Worm (Caenorhabditis elegans) whole organism, L2 larva: ENCODE measurements around the gene R07B1.13.

ENCODE experiments used
- C34F6.9 ChIP-seq: fragments of 150-350 bp; optimal IDR thresholded peaks from 2 replicates; lab custom pipeline; 2014; ENCODE audit warnings: missing biosample characterization, missing genetic modification characterization
- F13H6.1 ChIP-seq: sonication (generic microtip); optimal IDR thresholded peaks from 2 replicates; lab custom pipeline; 2016; ENCODE audit warnings: missing genetic modification characterization, missing compliant biosample characterization
- R02D3.7 ChIP-seq: fragments of 150-350 bp; optimal IDR thresholded peaks from 2 replicates; lab custom pipeline; 2014; ENCODE audit warnings: missing biosample characterization, missing genetic modification characterization
- alr-1 ChIP-seq: fragments of 150-350 bp; optimal IDR thresholded peaks from 2 replicates; lab custom pipeline; 2014; ENCODE audit warnings: missing biosample characterization, missing genetic modification characterization
- aly-2 ChIP-seq: fragments of 150-350 bp; optimal IDR thresholded peaks from 2 replicates; lab custom pipeline; 2014; ENCODE audit warnings: missing biosample characterization, missing genetic modification characterization
- ama-1 ChIP-seq: fragments of 150-350 bp; optimal IDR thresholded peaks from 2 replicates; lab custom pipeline; 2018; ENCODE audit warnings: inconsistent platforms
- ceh-82 ChIP-seq: fragments of 150-350 bp; optimal IDR thresholded peaks from 2 replicates; lab custom pipeline; 2014; ENCODE audit warnings: missing biosample characterization, missing genetic modification characterization
- crh-2 ChIP-seq: sonication (generic microtip); optimal IDR thresholded peaks from 2 replicates; lab custom pipeline; 2017; ENCODE audit warnings: missing biosample characterization, missing genetic modification characterization
- egl-27 ChIP-seq: sonication (generic microtip); optimal IDR thresholded peaks from 3 replicates; lab custom pipeline; 2017; ENCODE audit warnings: missing biosample characterization, missing genetic modification reagents, missing genetic modification characterization
- elt-1 ChIP-seq: fragments of 150-350 bp; optimal IDR thresholded peaks from 2 replicates; lab custom pipeline; 2014; ENCODE audit warnings: missing biosample characterization, missing genetic modification characterization
- elt-3 ChIP-seq: sonication (generic microtip); optimal IDR thresholded peaks from 2 replicates; lab custom pipeline; 2017; ENCODE audit warnings: missing biosample characterization, missing genetic modification characterization
- fos-1 ChIP-seq: fragments of 150-350 bp; optimal IDR thresholded peaks from 2 replicates; lab custom pipeline; 2014; ENCODE audit warnings: missing biosample characterization, missing genetic modification characterization
- lin-11 ChIP-seq: fragments of 150-350 bp; sonication (generic microtip); optimal IDR thresholded peaks from 2 replicates; lab custom pipeline; 2014; ENCODE audit warnings: missing biosample characterization, missing genetic modification characterization, inconsistent platforms, mixed read lengths
- lin-13 ChIP-seq: fragments of 150-350 bp; optimal IDR thresholded peaks from 2 replicates; lab custom pipeline; 2014; ENCODE audit warnings: missing biosample characterization, missing genetic modification reagents, missing genetic modification characterization
- lin-39 ChIP-seq: fragments of 150-350 bp; optimal IDR thresholded peaks from 2 replicates; lab custom pipeline; 2014; ENCODE audit warnings: missing biosample characterization, missing genetic modification reagents, missing genetic modification characterization
- mbf-1 ChIP-seq: sonication (generic microtip); optimal IDR thresholded peaks from 2 replicates; lab custom pipeline; 2017; ENCODE audit warnings: missing biosample characterization, missing genetic modification characterization
- mdl-1 ChIP-seq, 2 experiments: fragments of 150-350 bp in 1 of 2; sonication (generic microtip) in 1 of 2; optimal IDR thresholded peaks; 2 replicates each; lab custom pipeline; 2017; ENCODE audit warnings: missing biosample characterization in 2 of 2, missing genetic modification characterization in 2 of 2
- nhr-10 ChIP-seq: sonication (generic microtip); optimal IDR thresholded peaks from 2 replicates; lab custom pipeline; 2017; ENCODE audit warnings: missing biosample characterization, missing genetic modification characterization
- nhr-11 ChIP-seq: fragments of 150-350 bp; optimal IDR thresholded peaks from 2 replicates; lab custom pipeline; 2014; ENCODE audit warnings: missing biosample characterization, missing genetic modification characterization
- nhr-12 ChIP-seq: fragments of 150-350 bp; optimal IDR thresholded peaks from 2 replicates; lab custom pipeline; 2014; ENCODE audit warnings: missing biosample characterization, missing genetic modification characterization
- nhr-129 ChIP-seq: fragments of 150-350 bp; optimal IDR thresholded peaks from 2 replicates; lab custom pipeline; 2014; ENCODE audit warnings: missing biosample characterization, missing genetic modification characterization
- nhr-23 ChIP-seq: fragments of 150-350 bp; optimal IDR thresholded peaks from 2 replicates; lab custom pipeline; 2014; ENCODE audit warnings: missing biosample characterization, missing genetic modification reagents, missing genetic modification characterization
- nhr-237 ChIP-seq: fragments of 150-350 bp; optimal IDR thresholded peaks from 2 replicates; lab custom pipeline; 2014; ENCODE audit warnings: missing biosample characterization, missing genetic modification characterization
- nhr-6 ChIP-seq: fragments of 150-350 bp; optimal IDR thresholded peaks from 2 replicates; lab custom pipeline; 2014; ENCODE audit warnings: missing biosample characterization, missing genetic modification characterization
- nhr-77 ChIP-seq: fragments of 150-350 bp; optimal IDR thresholded peaks from 2 replicates; lab custom pipeline; 2014; ENCODE audit warnings: missing biosample characterization, missing genetic modification characterization
- peb-1 ChIP-seq: fragments of 150-350 bp; optimal IDR thresholded peaks from 2 replicates; lab custom pipeline; 2014; ENCODE audit warnings: missing biosample characterization, missing genetic modification characterization
- skn-1 ChIP-seq: sonication (generic microtip); optimal IDR thresholded peaks from 2 replicates; lab custom pipeline; 2017; ENCODE audit warnings: missing biosample characterization, missing genetic modification characterization
- sma-9 ChIP-seq, 2 experiments: fragments of 150-350 bp in 1 of 2; sonication (generic microtip) in 1 of 2; optimal IDR thresholded peaks; 2 replicates each; lab custom pipeline; 2014 to 2016; ENCODE audit warnings: missing genetic modification characterization in 2 of 2, mild to moderate bottlenecking in 1 of 2, missing biosample characterization in 1 of 2, missing compliant biosample characterization in 1 of 2, missing genetic modification reagents in 1 of 2, moderate library complexity in 1 of 2
- unc-39 ChIP-seq: fragments of 150-350 bp; optimal IDR thresholded peaks from 2 replicates; lab custom pipeline; 2014; ENCODE audit warnings: missing biosample characterization, missing genetic modification characterization
- unc-55 ChIP-seq: fragments of 150-350 bp; sonication (generic microtip); optimal IDR thresholded peaks from 3 replicates; lab custom pipeline; 2014; ENCODE audit warnings: missing biosample characterization, missing genetic modification reagents, missing genetic modification characterization
- zag-1 ChIP-seq: fragments of 150-350 bp; optimal IDR thresholded peaks from 2 replicates; lab custom pipeline; 2014; ENCODE audit warnings: missing biosample characterization, missing genetic modification characterization
- ztf-1 ChIP-seq: fragments of 200-800 bp; sonication (Bioruptor generic); conservative IDR thresholded peaks from 2 replicates; pipeline ENCODE4 v1.3.6; 2022; ENCODE audit warnings: missing genetic modification characterization, missing compliant biosample characterization
- ztf-4 ChIP-seq: fragments of 150-350 bp; optimal IDR thresholded peaks from 2 replicates; lab custom pipeline; 2014; ENCODE audit warnings: missing biosample characterization, missing genetic modification characterization

R07B1.13 gene

ce11 chrX:9899426-9900131, 30.0 kb downstream of the R07B1.13 start, which contains the start of gene phf-34 (continued):
- TF ChIP-seq nhr-12 (tag; lab: Kevin White, UChicago), result no peak
- TF ChIP-seq ceh-82 (tag; lab: Kevin White, UChicago), result no peak
- TF ChIP-seq fos-1 (tag; lab: Kevin White, UChicago), result peak; percentile 33
- TF ChIP-seq elt-3 (tag; lab: Kevin White, UChicago), result no peak
- peak; percentile 37 for TF ChIP-seq lin-13 (GFP tag; lab: Kevin White, UChicago)
- no peak for TF ChIP-seq elt-1 (tag; lab: Kevin White, UChicago)
- peak; percentile 35 for TF ChIP-seq sma-9 (GFP tag; optimal IDR thresholded peaks at IDR 0.05; lab: Kevin White, UChicago)
- no peak for TF ChIP-seq sma-9 (tag; optimal IDR thresholded peaks at IDR 0.05; lab: Kevin White, UChicago)

DNA sequence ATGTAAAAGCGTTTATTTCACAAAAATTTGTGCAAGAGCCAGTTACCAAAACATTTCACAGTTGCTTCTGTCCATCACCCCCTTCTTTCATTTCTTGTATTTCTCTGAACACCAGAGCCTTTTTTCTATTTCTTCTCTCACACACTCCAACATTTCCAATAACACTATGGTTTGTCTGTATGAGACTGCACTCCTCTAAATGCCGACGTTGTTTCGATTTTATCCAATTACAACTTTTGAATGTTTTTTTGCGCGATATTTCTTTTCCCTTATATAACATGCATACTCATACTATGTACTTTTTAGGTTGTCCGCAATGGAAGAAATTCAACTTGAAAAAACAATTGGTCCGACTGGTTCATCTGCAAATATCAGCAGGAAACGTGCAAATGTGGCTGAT, 36.2 kb downstream of the R07B1.13 start, which contains the start of gene F21G4.5:
F21G4.5 (plus strand) TSS at position 301 of the 400 bp plus-strand sequence.
- TF ChIP-seq nhr-10 (tag; lab: Kevin White, UChicago), result no peak
- TF ChIP-seq aly-2 (tag; lab: Kevin White, UChicago), result no peak
- TF ChIP-seq elt-3 (tag; lab: Kevin White, UChicago), result no peak
- TF ChIP-seq lin-11 (tag; lab: Kevin White, UChicago), result no peak
- TF ChIP-seq crh-2 (tag; lab: Kevin White, UChicago), result no peak
- TF ChIP-seq alr-1, result no peak
- TF ChIP-seq, all 48 proteins: peak for 0

DNA sequence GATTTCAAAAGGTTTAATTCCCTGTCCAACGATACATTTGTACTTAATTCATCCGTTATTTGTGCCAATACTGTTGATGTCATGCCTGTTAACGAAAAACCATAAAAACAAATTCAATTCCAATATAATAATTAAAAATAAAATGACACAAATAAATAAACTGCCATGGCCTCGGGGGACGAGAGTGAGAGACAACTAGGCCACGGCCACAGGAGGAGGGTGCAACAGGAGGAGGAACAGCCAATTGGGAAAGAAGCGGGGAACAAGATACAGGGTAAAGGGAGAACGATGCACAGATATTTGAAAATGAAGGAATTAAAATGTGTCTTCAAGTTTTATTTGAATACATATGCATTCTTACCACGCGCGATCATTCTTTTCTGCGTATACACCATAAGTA, 47.7 kb downstream of the R07B1.13 start, which contains the start of gene F21G4.6:
F21G4.6 (minus strand) TSS at position 87 of the 400 bp plus-strand sequence.
- TF ChIP-seq F13H6.1 (tag; lab: Kevin White, UChicago) (no peak), elt-3 (tag; lab: Kevin White, UChicago) (no peak), ztf-1 (GFP tag; lab: Robert Waterston, UW) (no peak), alr-1 (no peak), peb-1 (tag; lab: Kevin White, UChicago) (no peak), ztf-4 (no peak), elt-1 (tag; lab: Kevin White, UChicago) (no peak), lin-39 (no peak), aly-2 (tag; lab: Kevin White, UChicago) (no peak), ama-1 (lab: Kevin White, UChicago) (no peak), egl-27 (no peak), nhr-237 (no peak), nhr-11 (tag; lab: Kevin White, UChicago) (no peak), mbf-1 (tag; lab: Kevin White, UChicago) (no peak), unc-39 (tag; lab: Kevin White, UChicago) (no peak), C34F6.9 (no peak), zag-1 (tag; lab: Kevin White, UChicago) (no peak), nhr-77 (tag; lab: Kevin White, UChicago) (no peak), unc-55 (GFP tag; lab: Kevin White, UChicago) (no peak)

ce11 chrX:9918997-9919396, 49.4 kb downstream of the R07B1.13 start, which contains the start of gene folr-1:
TSS of gene folr-1 (plus strand) at chrX:9919297.
- no peak for TF ChIP-seq R02D3.7 (tag; lab: Kevin White, UChicago)
- TF ChIP-seq nhr-23 (tag; lab: Kevin White, UChicago), result no peak
- TF ChIP-seq skn-1 (tag; lab: Kevin White, UChicago), result no peak
- TF ChIP-seq nhr-6 (tag; lab: Kevin White, UChicago), result no peak
- TF ChIP-seq unc-39 (tag; lab: Kevin White, UChicago), result no peak
- TF ChIP-seq mdl-1 (tag; optimal IDR thresholded peaks at IDR 0.05; lab: Kevin White, UChicago), result no peak
- no peak for TF ChIP-seq mbf-1 (tag; lab: Kevin White, UChicago)
- TF ChIP-seq nhr-129 (tag; lab: Kevin White, UChicago), result no peak
